Fruit fly (Drosophila melanogaster): ENCODE measurements around the gene CG4619.

CG4619 gene

dm6 chr2L:9890576-9890975, 48.1 kb upstream of the CG4619 start, which contains the start of the genes CG34183 and CG4537 (continued):
- TF ChIP-seq hkb (optimal IDR thresholded peaks at IDR 0.05) (no peak), hkb (GFP tag; IDR thresholded peaks at IDR 0.05) (no peak), CG1647 (GFP tag; optimal IDR thresholded peaks at IDR 0.05) (no peak), CG30020 (tag; optimal IDR thresholded peaks at IDR 0.05) (peak; percentile 4), chn (GFP tag; optimal IDR thresholded peaks at IDR 0.05) (no peak), disco-r (GFP tag; optimal IDR thresholded peaks at IDR 0.05) (no peak), CG18619 (GFP tag; optimal IDR thresholded peaks at IDR 0.05) (no peak), Lhr (GFP tag; optimal IDR thresholded peaks at IDR 0.05) (no peak), CG10565 (GFP tag; optimal IDR thresholded peaks at IDR 0.05) (no peak), H15 (GFP tag; IDR thresholded peaks at IDR 0.05) (no peak), CkIIα-i1 (GFP tag; IDR thresholded peaks at IDR 0.05) (no peak), zfh2 (GFP tag; optimal IDR thresholded peaks at IDR 0.05) (no peak), trh (GFP tag; optimal IDR thresholded peaks at IDR 0.05) (no peak), CG30431 (GFP tag; optimal IDR thresholded peaks at IDR 0.05) (no peak), abd-A (tag; optimal IDR thresholded peaks at IDR 0.05) (no peak), Hr51 (GFP tag; optimal IDR thresholded peaks at IDR 0.05) (no peak), pum (GFP tag; optimal IDR thresholded peaks at IDR 0.05) (no peak), Doc2 (GFP tag; IDR thresholded peaks at IDR 0.05) (no peak), CTCF (GFP tag; optimal IDR thresholded peaks at IDR 0.05) (no peak), nau (GFP tag; optimal IDR thresholded peaks at IDR 0.05) (no peak), CG16815 (GFP tag; optimal IDR thresholded peaks at IDR 0.05) (no peak), prd (optimal IDR thresholded peaks at IDR 0.05) (no peak), prd (GFP tag; IDR thresholded peaks at IDR 0.05) (no peak), chinmo (GFP tag; IDR thresholded peaks at IDR 0.05; ENCODE audit: partially characterized antibody) (peak; percentile 94), D19B (GFP tag; optimal IDR thresholded peaks at IDR 0.05) (no peak), eve (GFP tag; optimal IDR thresholded peaks at IDR 0.05) (no peak), CG1024 (GFP tag; IDR thresholded peaks at IDR 0.05) (no peak), Dad (GFP tag; optimal IDR thresholded peaks at IDR 0.05) (peak; percentile 11), Fer1 (GFP tag; optimal IDR thresholded peaks at IDR 0.05) (no peak), CG8765 (GFP tag; IDR thresholded peaks at IDR 0.05) (no peak), Sry-β (GFP tag; optimal IDR thresholded peaks at IDR 0.05) (no peak), CG3407 (GFP tag; optimal IDR thresholded peaks at IDR 0.05) (no peak), unc-4 (GFP tag; IDR thresholded peaks at IDR 0.05; ENCODE audit: partially characterized antibody) (peak; percentile 92), CG10959 (GFP tag; IDR thresholded peaks at IDR 0.05) (no peak), bowl (GFP tag; IDR thresholded peaks at IDR 0.05) (no peak), Dll (GFP tag; IDR thresholded peaks at IDR 0.05; ENCODE audit: partially characterized antibody) (peak; percentile 90), gem (tag; optimal IDR thresholded peaks at IDR 0.05) (no peak), emc (GFP tag; optimal IDR thresholded peaks at IDR 0.05) (no peak), Trl (optimal IDR thresholded peaks at IDR 0.05) (no peak), Trl (GFP tag; optimal IDR thresholded peaks at IDR 0.05) (no peak), sob (GFP tag; IDR thresholded peaks at IDR 0.05) (no peak), Hr39 (optimal IDR thresholded peaks at IDR 0.05) (no peak), Scr (GFP tag; IDR thresholded peaks at IDR 0.05; ENCODE audit: partially characterized antibody) (peak; percentile 90), CG13624 (GFP tag; optimal IDR thresholded peaks at IDR 0.05) (peak; percentile 40), Vsx1 (GFP tag; optimal IDR thresholded peaks at IDR 0.05) (no peak), ken (GFP tag; IDR thresholded peaks at IDR 0.05) (no peak), kah (GFP tag; optimal IDR thresholded peaks at IDR 0.05) (no peak), CG14441 (GFP tag; IDR thresholded peaks at IDR 0.05) (no peak), CG31441 (GFP tag; IDR thresholded peaks at IDR 0.05) (no peak), CG9876 (GFP tag; optimal IDR thresholded peaks at IDR 0.05) (no peak), CG10543 (GFP tag; optimal IDR thresholded peaks at IDR 0.05) (no peak), Pdp1 (GFP tag; optimal IDR thresholded peaks at IDR 0.05) (no peak), scrt (GFP tag; optimal IDR thresholded peaks at IDR 0.05) (no peak), CG14014 (GFP tag; IDR thresholded peaks at IDR 0.05) (no peak)
